Worm (Caenorhabditis elegans): Measurements from ENCODE around the gene cbp-1.

The cbp-1 gene

DNA sequence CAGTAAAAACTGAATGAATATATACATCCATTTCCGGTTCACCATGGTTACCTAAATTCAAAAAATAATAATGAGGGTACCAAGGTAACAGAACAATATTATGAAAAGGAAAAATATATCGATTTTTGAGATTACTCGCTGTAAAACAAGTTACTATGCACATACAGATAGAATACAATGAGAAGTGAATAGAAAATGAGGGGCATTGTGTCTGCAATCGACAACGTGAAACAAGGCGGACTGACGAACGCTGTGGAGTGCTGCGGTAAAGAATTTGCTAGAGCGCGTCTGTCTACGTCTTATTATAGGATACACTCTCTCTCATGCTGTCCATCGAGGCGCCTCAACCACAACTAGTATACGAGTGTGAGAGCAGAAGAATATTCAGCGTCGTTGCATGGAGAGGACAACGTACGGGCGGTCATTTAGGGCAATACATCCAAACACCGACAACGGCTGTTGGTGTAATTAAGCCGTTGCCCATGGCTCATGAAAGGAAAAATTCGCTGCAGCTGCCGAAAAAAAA is 50.8 kb downstream of the cbp-1 start, which contains the start of gene cnx-1 (continued):
- TF ChIP-seq fkh-10 (GFP tag; optimal IDR thresholded peaks at IDR 0.05) (no peak), snpc-1.2 (GFP tag; IDR thresholded peaks at IDR 0.05) (no peak), pqm-1 (tag; optimal IDR thresholded peaks at IDR 0.05) (no peak), F44E2.7 (GFP tag; IDR thresholded peaks at IDR 0.05) (0 out of 2 replicates have a peak, but pooled peaks have one; percentile 22), ceh-62 (tag; optimal IDR thresholded peaks at IDR 0.05) (no peak), attf-4 (tag; optimal IDR thresholded peaks at IDR 0.05) (no peak), ceh-20 (GFP tag; IDR thresholded peaks at IDR 0.05) (no peak), tag-97 (GFP tag; IDR thresholded peaks at IDR 0.05) (no peak), jun-1 (tag; optimal IDR thresholded peaks at IDR 0.05) (no peak), egl-43 (GFP tag; IDR thresholded peaks at IDR 0.05) (peak; percentile 55; the same call in 1 of the 2 replicates), zip-11 (GFP tag; IDR thresholded peaks at IDR 0.05) (no peak), mep-1 (tag; optimal IDR thresholded peaks at IDR 0.05) (peak; percentile 43), tra-1 (GFP tag; IDR thresholded peaks at IDR 0.05) (no peak), set-16 (GFP tag; IDR thresholded peaks at IDR 0.05) (no peak), madf-5 (GFP tag; IDR thresholded peaks at IDR 0.05) (no peak), hlh-30 (tag; optimal IDR thresholded peaks at IDR 0.05; ENCODE audit: insufficient read depth) (no peak), ceh-82 (tag; optimal IDR thresholded peaks at IDR 0.05) (no peak), Y5F2A.4 (GFP tag; optimal IDR thresholded peaks at IDR 0.05) (no peak), unc-62 (GFP tag; optimal IDR thresholded peaks at IDR 0.05 in 1 of 2) (no peak), unc-62 (tag; optimal IDR thresholded peaks at IDR 0.05) (no peak), dpl-1 (GFP tag; optimal IDR thresholded peaks at IDR 0.05) (no peak), snpc-4 (tag; optimal IDR thresholded peaks at IDR 0.05) (no peak), zag-1 (tag; optimal IDR thresholded peaks at IDR 0.05) (no peak), daf-12 (tag; optimal IDR thresholded peaks at IDR 0.05) (no peak), nhr-76 (tag; optimal IDR thresholded peaks at IDR 0.05) (no peak), rbr-2 (tag; optimal IDR thresholded peaks at IDR 0.05) (peak; percentile 33), nhr-111 (GFP tag; optimal IDR thresholded peaks at IDR 0.05) (no peak), daf-16 (GFP tag; optimal IDR thresholded peaks at IDR 0.05) (no peak), daf-16 (tag; optimal IDR thresholded peaks at IDR 0.05) (no peak)

ce11 chrIII:9817894-9818293 is 51.6 kb downstream of the cbp-1 start:
- TF ChIP-seq F44E2.7 (GFP tag; IDR thresholded peaks at IDR 0.05) (no peak), lsy-2 (tag; optimal IDR thresholded peaks at IDR 0.05) (peak in 1 of 2 experiments; percentile 79), lim-7 (GFP tag; IDR thresholded peaks at IDR 0.05) (no peak), T20F7.1 (GFP tag; optimal IDR thresholded peaks at IDR 0.05) (peak; percentile 23), unc-130 (GFP tag; optimal IDR thresholded peaks at IDR 0.05) (peak; percentile 34)

- no peak for TF ChIP-seq Y75B8A.6 (GFP tag; IDR thresholded peaks at IDR 0.05)
- peak; percentile 89 for TF ChIP-seq mxl-3 (GFP tag; optimal IDR thresholded peaks at IDR 0.05)
- peak; percentile 67 for TF ChIP-seq aha-1 (tag)
- no peak for TF ChIP-seq daf-8 (GFP tag; IDR thresholded peaks at IDR 0.05)
- TF ChIP-seq T26A8.4 (GFP tag; IDR thresholded peaks at IDR 0.05): 0 out of 2 replicates have a peak, but pooled peaks have one; percentile 52
- no peak for TF ChIP-seq lin-39 (tag; optimal IDR thresholded peaks at IDR 0.05)
- TF ChIP-seq set-16 (GFP tag; IDR thresholded peaks at IDR 0.05): peak; percentile 23; the same call in 1 of the 2 replicates
- peak; percentile 58 for TF ChIP-seq dve-1 (tag; optimal IDR thresholded peaks at IDR 0.05; ENCODE audit: insufficient read depth)
- TF ChIP-seq dmd-9 (GFP tag; IDR thresholded peaks at IDR 0.05): no peak
- no peak for TF ChIP-seq unc-39 (tag; optimal IDR thresholded peaks at IDR 0.05)
- TF ChIP-seq rbr-2 (tag; optimal IDR thresholded peaks at IDR 0.05): peak; percentile 59
- TF ChIP-seq zag-1 (tag; optimal IDR thresholded peaks at IDR 0.05): no peak
- TF ChIP-seq tag-97 (GFP tag; IDR thresholded peaks at IDR 0.05): no peak
- TF ChIP-seq ama-1 (optimal IDR thresholded peaks at IDR 0.05): peak; percentile 3
- TF ChIP-seq F44E2.7 (GFP tag; IDR thresholded peaks at IDR 0.05): no peak
- TF ChIP-seq nhr-42 (GFP tag; IDR thresholded peaks at IDR 0.05): no peak
- TF ChIP-seq egl-43 (GFP tag; IDR thresholded peaks at IDR 0.05): no peak; the same call in 1 of the 2 replicates
- peak; percentile 45 for TF ChIP-seq lin-13 (GFP tag; optimal IDR thresholded peaks at IDR 0.05)
- no peak for TF ChIP-seq R02D3.7 (tag; optimal IDR thresholded peaks at IDR 0.05)
- no peak for TF ChIP-seq ctbp-1 (GFP tag; IDR thresholded peaks at IDR 0.05)
- TF ChIP-seq nhr-237 (tag; optimal IDR thresholded peaks at IDR 0.05): no peak
- TF ChIP-seq ceh-20 (GFP tag; IDR thresholded peaks at IDR 0.05): peak; percentile 33; the same call in 1 of the 2 replicates
- peak; percentile 43 for TF ChIP-seq dmd-6 (GFP tag; IDR thresholded peaks at IDR 0.05)
- peak; percentile 80 for TF ChIP-seq hmg-1.1 (GFP tag; IDR thresholded peaks at IDR 0.05)
- peak; percentile 99 for TF ChIP-seq hlh-30 (tag; optimal IDR thresholded peaks at IDR 0.05; ENCODE audit: insufficient read depth)
Measured at ce11 chrIII:9818763-9819162, 52.5 kb downstream of the cbp-1 start, which contains the start of gene panl-3. Gene panl-3 (plus strand): TSS chrIII:9819056.

Measured in whole organism, L4 larva.